Worm (Caenorhabditis elegans) whole organism, L1 larva: ENCODE data around the gene fln-1.

Experiments used
- C34B4.2 ChIP-seq: sonication (generic microtip); optimal IDR thresholded peaks from 2 replicates; lab custom pipeline; 2017; ENCODE audit warnings: mild to moderate bottlenecking, missing genetic modification characterization, missing compliant biosample characterization
- F16B12.6 ChIP-seq: fragments of 150-350 bp; optimal IDR thresholded peaks from 2 replicates; lab custom pipeline; 2014; ENCODE audit warnings: missing biosample characterization, missing genetic modification characterization
- aha-1 ChIP-seq: fragments of 150-350 bp; optimal IDR thresholded peaks from 2 replicates; lab custom pipeline; 2014; ENCODE audit warnings: missing biosample characterization, missing genetic modification characterization
- blmp-1 ChIP-seq: fragments of 150-350 bp; optimal IDR thresholded peaks from 2 replicates; lab custom pipeline; 2014; ENCODE audit warnings: missing biosample characterization, missing genetic modification characterization
- ceh-82 ChIP-seq, 3 experiments: fragments of 150-350 bp in 1 of 3; sonication (generic microtip) in 2 of 3; optimal IDR thresholded peaks; 2 replicates each; lab custom pipeline; 2014 to 2017; ENCODE audit warnings: missing biosample characterization in 3 of 3, missing genetic modification characterization in 3 of 3
- ceh-88 ChIP-seq: fragments of 200-800 bp; sonication (Bioruptor generic); IDR thresholded peaks from 2 replicates; pipeline ENCODE4 v1.3.6; 2022; ENCODE audit warnings: missing genetic modification characterization, missing compliant biosample characterization
- dpl-1 ChIP-seq, 3 experiments: fragments of 150-350 bp in 2 of 3; sonication (generic microtip) in 1 of 3; optimal IDR thresholded peaks; 2 replicates each; lab custom pipeline; 2014 to 2017; ENCODE audit warnings: missing biosample characterization in 3 of 3, missing genetic modification characterization in 3 of 3, missing genetic modification reagents in 3 of 3
- efl-1 ChIP-seq, 4 experiments: fragments of 150-350 bp; optimal IDR thresholded peaks in 3 of 4; peaks in 1 of 4; 1 replicate in 1 of 4; 2 replicates in 3 of 4; lab custom pipeline; 2014; ENCODE audit warnings: missing biosample characterization in 2 of 4, missing genetic modification characterization in 2 of 4, missing genetic modification reagents in 2 of 4
- egl-27 ChIP-seq, 2 experiments: fragments of 150-350 bp in 1 of 2; sonication (generic microtip); optimal IDR thresholded peaks; 3 replicates each; lab custom pipeline; 2017 to 2018; ENCODE audit warnings: missing biosample characterization in 2 of 2, missing genetic modification characterization in 2 of 2, missing genetic modification reagents in 2 of 2
- elt-3 ChIP-seq, 6 experiments: fragments of 150-350 bp in 1 of 6; sonication (generic microtip); optimal IDR thresholded peaks; 2 replicates each; lab custom pipeline; 2017 to 2018; ENCODE audit warnings: missing biosample characterization in 6 of 6, missing genetic modification characterization in 6 of 6, inconsistent platforms in 1 of 6
- fkh-8 ChIP-seq: sonication (generic microtip); optimal IDR thresholded peaks from 2 replicates; lab custom pipeline; 2016; ENCODE audit warnings: mild to moderate bottlenecking, missing genetic modification characterization, missing compliant biosample characterization
- grh-1 ChIP-seq: fragments of 200-800 bp; sonication (Bioruptor generic); IDR thresholded peaks from 2 replicates; pipeline ENCODE4 v1.3.6; 2022; ENCODE audit warnings: missing genetic modification reagents, missing genetic modification characterization, missing compliant biosample characterization
- isw-1 ChIP-seq: fragments of 200-800 bp; sonication (Bioruptor generic); IDR thresholded peaks from 2 replicates; pipeline ENCODE4 v1.3.6; 2022; ENCODE audit warnings: missing genetic modification characterization, missing compliant biosample characterization
- lin-13 ChIP-seq: fragments of 150-350 bp; optimal IDR thresholded peaks from 2 replicates; lab custom pipeline; 2014; ENCODE audit warnings: missing biosample characterization, missing genetic modification reagents, missing genetic modification characterization
- lin-14 ChIP-seq: fragments of 200-800 bp; sonication (Bioruptor generic); optimal IDR thresholded peaks from 2 replicates; lab custom pipeline; 2018; ENCODE audit warnings: mild to moderate bottlenecking, missing genetic modification characterization, moderate library complexity, missing compliant biosample characterization
- lin-35 ChIP-seq, 2 experiments: fragments of 150-350 bp; optimal IDR thresholded peaks; 2 replicates each; lab custom pipeline; 2014; ENCODE audit warnings: missing biosample characterization in 2 of 2, missing genetic modification characterization in 2 of 2, missing genetic modification reagents in 2 of 2
- lsy-2 ChIP-seq, 2 experiments: fragments of 150-350 bp; optimal IDR thresholded peaks; 2 replicates each; lab custom pipeline; 2014; ENCODE audit warnings: missing biosample characterization in 2 of 2, missing genetic modification characterization in 2 of 2
- mdl-1 ChIP-seq, 2 experiments: fragments of 150-350 bp; optimal IDR thresholded peaks; 2 replicates each; lab custom pipeline; 2014 to 2017; ENCODE audit warnings: missing biosample characterization in 2 of 2, missing genetic modification characterization in 2 of 2, inconsistent platforms in 1 of 2
- mef-2 ChIP-seq: fragments of 150-350 bp; optimal IDR thresholded peaks from 2 replicates; lab custom pipeline; 2014; ENCODE audit warnings: missing biosample characterization, missing genetic modification characterization
- mep-1 ChIP-seq: fragments of 150-350 bp; optimal IDR thresholded peaks from 2 replicates; lab custom pipeline; 2014; ENCODE audit warnings: missing biosample characterization, missing genetic modification characterization
- nhr-12 ChIP-seq: sonication (generic microtip); optimal IDR thresholded peaks from 2 replicates; lab custom pipeline; 2017; ENCODE audit warnings: missing biosample characterization, missing genetic modification characterization
- nhr-20 ChIP-seq: sonication (generic microtip); optimal IDR thresholded peaks from 2 replicates; lab custom pipeline; 2016; ENCODE audit warnings: mild to moderate bottlenecking, missing genetic modification characterization, missing compliant biosample characterization
- nhr-237 ChIP-seq: fragments of 150-350 bp; optimal IDR thresholded peaks from 2 replicates; lab custom pipeline; 2014; ENCODE audit warnings: missing biosample characterization, missing genetic modification characterization
- nhr-28 ChIP-seq: fragments of 150-350 bp; optimal IDR thresholded peaks from 2 replicates; lab custom pipeline; 2014; ENCODE audit warnings: missing biosample characterization, missing genetic modification characterization
- nhr-47 ChIP-seq: sonication (generic microtip); optimal IDR thresholded peaks from 2 replicates; lab custom pipeline; 2016; ENCODE audit warnings: mild to moderate bottlenecking, missing genetic modification characterization, moderate library complexity, missing compliant biosample characterization
- nhr-71 ChIP-seq: sonication (generic microtip); optimal IDR thresholded peaks from 2 replicates; lab custom pipeline; 2016; ENCODE audit warnings: mild to moderate bottlenecking, missing genetic modification characterization, moderate library complexity, missing compliant biosample characterization
- nhr-85 ChIP-seq: sonication (generic microtip); peaks from one replicate; lab custom pipeline; 2016; ENCODE audit warnings: missing genetic modification characterization, inconsistent platforms, missing compliant biosample characterization
- pag-3 ChIP-seq: sonication (generic microtip); optimal IDR thresholded peaks from 2 replicates; lab custom pipeline; 2017; ENCODE audit warnings: missing genetic modification characterization, mild to moderate bottlenecking, missing compliant biosample characterization, antibody characterized with exemption, borderline replicate concordance; ENCODE audit not compliant: insufficient read depth
- pqm-1 ChIP-seq: sonication (generic microtip); optimal IDR thresholded peaks from 3 replicates; lab custom pipeline; 2017; ENCODE audit warnings: missing biosample characterization, missing genetic modification characterization
- rnt-1 ChIP-seq: sonication (generic microtip); optimal IDR thresholded peaks from 2 replicates; lab custom pipeline; 2016; ENCODE audit warnings: mild to moderate bottlenecking, missing genetic modification characterization, moderate library complexity, missing compliant biosample characterization
- skn-1 ChIP-seq: fragments of 150-350 bp; optimal IDR thresholded peaks from 2 replicates; lab custom pipeline; 2014; ENCODE audit warnings: missing biosample characterization, missing genetic modification characterization
- snu-23 ChIP-seq: sonication (generic microtip); optimal IDR thresholded peaks from 2 replicates; lab custom pipeline; 2016; ENCODE audit warnings: missing genetic modification characterization, missing compliant biosample characterization
- swsn-7 ChIP-seq: sonication (generic microtip); optimal IDR thresholded peaks from 2 replicates; lab custom pipeline; 2016; ENCODE audit warnings: missing genetic modification characterization, missing compliant biosample characterization
- tbx-2 ChIP-seq: sonication (generic microtip); optimal IDR thresholded peaks from 2 replicates; lab custom pipeline; 2016; ENCODE audit warnings: missing genetic modification characterization, missing compliant biosample characterization
- tlp-1 ChIP-seq: fragments of 150-350 bp; optimal IDR thresholded peaks from 2 replicates; lab custom pipeline; 2014; ENCODE audit warnings: missing biosample characterization, missing genetic modification characterization
- unc-130 ChIP-seq: fragments of 150-350 bp; optimal IDR thresholded peaks from 2 replicates; lab custom pipeline; 2017; ENCODE audit warnings: missing biosample characterization, missing genetic modification characterization, inconsistent platforms
- unc-86 ChIP-seq: sonication (generic microtip); optimal IDR thresholded peaks from 2 replicates; lab custom pipeline; 2016; ENCODE audit warnings: missing genetic modification characterization, missing compliant biosample characterization
- unc-98 ChIP-seq: fragments of 200-800 bp; sonication (Bioruptor generic); IDR thresholded peaks from 2 replicates; pipeline ENCODE4 v1.3.6; 2022; ENCODE audit warnings: missing genetic modification characterization, missing compliant biosample characterization
- vab-15 ChIP-seq: sonication (generic microtip); optimal IDR thresholded peaks from 2 replicates; lab custom pipeline; 2017; ENCODE audit warnings: missing genotype, mild to moderate bottlenecking, missing genetic modification characterization, missing compliant biosample characterization
- zag-1 ChIP-seq: fragments of 150-350 bp; optimal IDR thresholded peaks from 2 replicates; lab custom pipeline; 2014; ENCODE audit warnings: missing biosample characterization, missing genetic modification characterization
- zip-4 ChIP-seq: fragments of 200-800 bp; sonication (Bioruptor generic); optimal IDR thresholded peaks from 2 replicates; lab custom pipeline; 2018; ENCODE audit warnings: mild to moderate bottlenecking, missing genetic modification characterization, moderate library complexity, missing compliant biosample characterization

fln-1 gene

ce11 chrIV:377791-378190, 2.0 kb upstream of the fln-1 start:
- no peak for TF ChIP-seq efl-1 (optimal IDR thresholded peaks at IDR 0.05; lab: Kevin White, UChicago)
- TF ChIP-seq efl-1 (GFP tag; optimal IDR thresholded peaks at IDR 0.05 in 1 of 2; lab: Kevin White, UChicago) = peak in 1 of 2 experiments; percentile 80
- no peak for TF ChIP-seq tlp-1 (tag; lab: Kevin White, UChicago)
- TF ChIP-seq blmp-1 (tag; lab: Kevin White, UChicago) = peak; percentile 70
- TF ChIP-seq C34B4.2 (tag; lab: Kevin White, UChicago) = no peak

- TF ChIP-seq vab-15 (tag; lab: Kevin White, UChicago) (no peak), unc-86 (no peak), elt-3 (tag; optimal IDR thresholded peaks at IDR 0.05; lab: Kevin White, UChicago) (no peak), ceh-88 (no peak)
- TF ChIP-seq, all 84 proteins: peak for 0
These were observed 1.9 kb downstream of the fln-1 start for ce11 chrIV:373963-374362.

- TF ChIP-seq efl-1 (optimal IDR thresholded peaks at IDR 0.05; lab: Kevin White, UChicago) (peak; percentile 45 to 48), efl-1 (GFP tag; optimal IDR thresholded peaks at IDR 0.05 in 1 of 2; lab: Kevin White, UChicago) (peak in 1 of 2 experiments; percentile 12), nhr-237 (tag; lab: Kevin White, UChicago) (no peak), nhr-85 (peak; percentile 27), tlp-1 (tag; lab: Kevin White, UChicago) (no peak), snu-23 (GFP tag; lab: Kevin White, UChicago) (peak; percentile 5), nhr-47 (tag; lab: Kevin White, UChicago) (peak; percentile 14), ceh-82 (tag; optimal IDR thresholded peaks at IDR 0.05; lab: Kevin White, UChicago) (peak; percentile 21 to 68 (median 24)), lsy-2 (tag; optimal IDR thresholded peaks at IDR 0.05; lab: Kevin White, UChicago) (peak in 1 of 2 experiments; percentile 9), unc-86 (peak; percentile 17), swsn-7 (peak; percentile 3), mef-2 (tag; lab: Kevin White, UChicago) (no peak), dpl-1 (GFP tag; optimal IDR thresholded peaks at IDR 0.05; lab: Kevin White, UChicago) (peak in 1 of 3 experiments; percentile 25), tbx-2 (no peak), isw-1 (GFP tag; lab: Robert Waterston, UW) (peak; percentile 26)
These were observed 3.5 kb downstream of the fln-1 start for ce11 chrIV:372146-372789.

- TF ChIP-seq F16B12.6 (tag; lab: Kevin White, UChicago) = no peak
- TF ChIP-seq unc-98 (GFP tag; lab: Robert Waterston, UW) = no peak
- TF ChIP-seq egl-27 (tag; optimal IDR thresholded peaks at IDR 0.05; lab: Kevin White, UChicago) = no peak
- TF ChIP-seq grh-1 (GFP tag; lab: Robert Waterston, UW) = no peak
- TF ChIP-seq efl-1 (optimal IDR thresholded peaks at IDR 0.05; lab: Kevin White, UChicago) = peak; percentile 27 to 35
- peak in 1 of 2 experiments; percentile 45 for TF ChIP-seq efl-1 (GFP tag; optimal IDR thresholded peaks at IDR 0.05 in 1 of 2; lab: Kevin White, UChicago)
- no peak for TF ChIP-seq zag-1 (tag; lab: Kevin White, UChicago)
- TF ChIP-seq elt-3 (tag; optimal IDR thresholded peaks at IDR 0.05; lab: Kevin White, UChicago) = peak in 1 of 6 experiments; percentile 12
- TF ChIP-seq blmp-1 (tag; lab: Kevin White, UChicago) = peak; percentile 90
- TF ChIP-seq nhr-71 = peak; percentile 53
- peak; percentile 31 for TF ChIP-seq nhr-85
- peak; percentile 3 to 46 for TF ChIP-seq lin-35 (GFP tag; optimal IDR thresholded peaks at IDR 0.05; lab: Kevin White, UChicago)
- TF ChIP-seq nhr-28 = no peak
- TF ChIP-seq lin-14 = peak; percentile 88
- TF ChIP-seq lin-13 = peak; percentile 19
- TF ChIP-seq zip-4 (GFP tag; lab: Kevin White, UChicago) = no peak
- no peak for TF ChIP-seq mdl-1 (tag; optimal IDR thresholded peaks at IDR 0.05; lab: Kevin White, UChicago)
- no peak for TF ChIP-seq pqm-1 (tag; lab: Kevin White, UChicago)
- peak; percentile 64 for TF ChIP-seq mep-1 (tag; lab: Kevin White, UChicago)
- peak; percentile 66 for TF ChIP-seq snu-23 (GFP tag; lab: Kevin White, UChicago)
- TF ChIP-seq skn-1 = no peak
- no peak for TF ChIP-seq vab-15 (tag; lab: Kevin White, UChicago)
- TF ChIP-seq isw-1 (GFP tag; lab: Robert Waterston, UW) = peak; percentile 4; the same call in 1 of the 2 replicates
- TF ChIP-seq pag-3 = no peak
- TF ChIP-seq rnt-1 (tag; lab: Kevin White, UChicago) = peak; percentile 29
- peak in 1 of 3 experiments; percentile 29 for TF ChIP-seq ceh-82 (tag; optimal IDR thresholded peaks at IDR 0.05; lab: Kevin White, UChicago)
- TF ChIP-seq nhr-12 (tag; lab: Kevin White, UChicago) = no peak
- TF ChIP-seq fkh-8 (tag; lab: Kevin White, UChicago) = peak; percentile 23
- TF ChIP-seq nhr-20 (tag; lab: Kevin White, UChicago) = peak; percentile 31
- no peak for TF ChIP-seq unc-130 (tag; lab: Kevin White, UChicago)
- TF ChIP-seq lsy-2 (tag; optimal IDR thresholded peaks at IDR 0.05; lab: Kevin White, UChicago) = peak; percentile 26 to 69
- TF ChIP-seq swsn-7 = peak; percentile 28
- no peak for TF ChIP-seq aha-1 (tag; lab: Kevin White, UChicago)
- TF ChIP-seq nhr-47 (tag; lab: Kevin White, UChicago) = peak; percentile 30
- TF ChIP-seq tlp-1 (tag; lab: Kevin White, UChicago) = no peak
- peak in 2 of 3 experiments; percentile 7 to 44 for TF ChIP-seq dpl-1 (GFP tag; optimal IDR thresholded peaks at IDR 0.05; lab: Kevin White, UChicago)
These were observed 9.4 kb downstream of the fln-1 start for ce11 chrIV:366406-366805.
